Fruit fly (Drosophila melanogaster) whole organism, embryonic: ENCODE measurements around the gene robo3.

Experiments used
- B-H2 ChIP-seq: fragments of 200-800 bp; sonication (Bioruptor generic); optimal IDR thresholded peaks from 2 replicates; lab custom pipeline; 2018; ENCODE audit warnings: missing biosample characterization, mild to moderate bottlenecking, missing genetic modification characterization
- BEAF-32 ChIP-seq: fragments of 200-800 bp; sonication (Bioruptor generic); optimal IDR thresholded peaks from 3 replicates; lab custom pipeline; 2017; ENCODE audit warnings: missing biosample characterization, missing genetic modification characterization, mild to moderate bottlenecking, moderate library complexity, missing genetic modification reagents
- Bdp1 ChIP-seq: fragments of 200-800 bp; sonication (Bioruptor generic); optimal IDR thresholded peaks from 3 replicates; lab custom pipeline; 2016; ENCODE audit warnings: missing biosample characterization, missing genetic modification characterization
- CG10209 ChIP-seq: fragments of 200-800 bp; sonication (Bioruptor generic); optimal IDR thresholded peaks from 3 replicates; lab custom pipeline; 2017; ENCODE audit warnings: missing biosample characterization, mild to moderate bottlenecking, missing genetic modification characterization, missing genetic modification reagents
- CG10654 ChIP-seq: fragments of 200-800 bp; sonication (Bioruptor generic); optimal IDR thresholded peaks from 2 replicates; lab custom pipeline; 2016; ENCODE audit warnings: missing biosample characterization, missing genetic modification characterization
- CG10959 ChIP-seq: fragments of 200-800 bp; sonication (Bioruptor generic); IDR thresholded peaks from 2 replicates; pipeline ENCODE4 v1.3.6; 2022; ENCODE audit warnings: missing biosample characterization, missing genetic modification characterization
- CG11456 ChIP-seq: fragments of 200-800 bp; sonication (Bioruptor generic); IDR thresholded peaks from 3 replicates; pipeline ENCODE4 v1.3.6; 2022; ENCODE audit warnings: missing biosample characterization, missing genetic modification characterization
- CG13894 ChIP-seq: fragments of 200-800 bp; sonication (Bioruptor generic); optimal IDR thresholded peaks from 3 replicates; lab custom pipeline; 2018; ENCODE audit warnings: missing biosample characterization, mild to moderate bottlenecking, missing genetic modification characterization, moderate library complexity
- CG14667 ChIP-seq: fragments of 200-800 bp; sonication (Bioruptor generic); IDR thresholded peaks from 2 replicates; pipeline ENCODE4 v1.3.6; 2022; ENCODE audit warnings: missing biosample characterization, missing genetic modification characterization
- CG14965 ChIP-seq: fragments of 200-800 bp; sonication (Bioruptor generic); optimal IDR thresholded peaks from 2 replicates; lab custom pipeline; 2016; ENCODE audit warnings: missing biosample characterization, missing genetic modification characterization, borderline replicate concordance
- CG1602 ChIP-seq: fragments of 200-800 bp; sonication (Bioruptor generic); optimal IDR thresholded peaks from 3 replicates; lab custom pipeline; 2016; ENCODE audit warnings: missing biosample characterization, missing genetic modification characterization
- CG17568 ChIP-seq: fragments of 200-800 bp; sonication (Bioruptor generic); optimal IDR thresholded peaks from 2 replicates; lab custom pipeline; 2018; ENCODE audit warnings: missing biosample characterization, mild to moderate bottlenecking, missing genetic modification characterization, moderate library complexity
- CG18599 ChIP-seq: fragments of 200-800 bp; sonication (Bioruptor generic); optimal IDR thresholded peaks from 3 replicates; lab custom pipeline; 2017; ENCODE audit warnings: missing biosample characterization, missing genetic modification characterization, mild to moderate bottlenecking, moderate library complexity, missing genetic modification reagents
- CG2678 ChIP-seq: fragments of 200-800 bp; sonication (Bioruptor generic); optimal IDR thresholded peaks from 3 replicates; lab custom pipeline; 2019; ENCODE audit warnings: missing biosample characterization, mild to moderate bottlenecking, missing genetic modification characterization, moderate library complexity
- CG2712 ChIP-seq: fragments of 200-800 bp; optimal IDR thresholded peaks from 3 replicates; lab custom pipeline; 2019; ENCODE audit warnings: missing biosample characterization, mild to moderate bottlenecking, missing genetic modification characterization, moderate library complexity
- CG31388 ChIP-seq: fragments of 200-800 bp; sonication (Bioruptor generic); optimal IDR thresholded peaks from 2 replicates; lab custom pipeline; 2016; ENCODE audit warnings: missing biosample characterization, missing genetic modification characterization
- CG3838 ChIP-seq: fragments of 200-800 bp; sonication (Bioruptor generic); optimal IDR thresholded peaks from 3 replicates; lab custom pipeline; 2016; ENCODE audit warnings: missing biosample characterization, missing genetic modification characterization
- CG4617 ChIP-seq: fragments of 200-800 bp; sonication (Bioruptor generic); optimal IDR thresholded peaks from 3 replicates; lab custom pipeline; 2016; ENCODE audit warnings: missing biosample characterization, missing genetic modification characterization, borderline replicate concordance
- CG4707 ChIP-seq: fragments of 200-800 bp; sonication (Bioruptor generic); optimal IDR thresholded peaks from 2 replicates; lab custom pipeline; 2018; ENCODE audit warnings: missing biosample characterization, mild to moderate bottlenecking, missing genetic modification characterization, moderate library complexity
- CG7357 ChIP-seq: fragments of 200-800 bp; sonication (Bioruptor generic); IDR thresholded peaks from 3 replicates; pipeline ENCODE4 v1.3.6; 2022; ENCODE audit warnings: missing biosample characterization, missing genetic modification characterization
- CG9932 ChIP-seq: fragments of 200-800 bp; sonication (Bioruptor generic); IDR thresholded peaks from 2 replicates; pipeline ENCODE4 v1.3.6; 2022; ENCODE audit warnings: missing biosample characterization, missing genetic modification characterization
- CTCF ChIP-seq: fragments of 200-800 bp; sonication (Bioruptor generic); optimal IDR thresholded peaks from 2 replicates; lab custom pipeline; 2017; ENCODE audit warnings: missing biosample characterization, mild to moderate bottlenecking, missing genetic modification characterization, moderate library complexity
- Camta ChIP-seq: fragments of 200-800 bp; sonication (Bioruptor generic); optimal IDR thresholded peaks from 2 replicates; lab custom pipeline; 2016; ENCODE audit warnings: missing biosample characterization, missing genetic modification characterization
- CrebB ChIP-seq: fragments of 200-800 bp; sonication (Bioruptor generic); optimal IDR thresholded peaks from 3 replicates; lab custom pipeline; 2018; ENCODE audit warnings: missing biosample characterization, mild to moderate bottlenecking, missing genetic modification characterization
- D19A ChIP-seq: fragments of 200-800 bp; optimal IDR thresholded peaks from 3 replicates; lab custom pipeline; 2019; ENCODE audit warnings: missing biosample characterization, mild to moderate bottlenecking, missing genetic modification characterization, moderate library complexity
- Dp ChIP-seq: fragments of 200-800 bp; sonication (Bioruptor generic); optimal IDR thresholded peaks from 2 replicates; lab custom pipeline; 2018; ENCODE audit warnings: missing biosample characterization, mild to moderate bottlenecking, missing genetic modification characterization, moderate library complexity
- Hand ChIP-seq: fragments of 200-800 bp; sonication (Bioruptor generic); optimal IDR thresholded peaks from 2 replicates; lab custom pipeline; 2017; ENCODE audit warnings: mild to moderate bottlenecking, missing biosample characterization, missing genetic modification reagents, missing genetic modification characterization
- Hey ChIP-seq: fragments of 200-800 bp; sonication (Bioruptor generic); optimal IDR thresholded peaks from 3 replicates; lab custom pipeline; 2018; ENCODE audit warnings: missing biosample characterization, mild to moderate bottlenecking, missing genetic modification characterization
- Max ChIP-seq: fragments of 200-800 bp; sonication (Bioruptor generic); optimal IDR thresholded peaks from 2 replicates; lab custom pipeline; 2016; ENCODE audit warnings: missing biosample characterization, mild to moderate bottlenecking, missing genetic modification characterization
- NK7.1 ChIP-seq: fragments of 200-800 bp; sonication (Bioruptor generic); optimal IDR thresholded peaks from 3 replicates; lab custom pipeline; 2016; ENCODE audit warnings: missing biosample characterization, missing genetic modification characterization
- Nf-YC ChIP-seq: fragments of 200-800 bp; optimal IDR thresholded peaks from 3 replicates; lab custom pipeline; 2019; ENCODE audit warnings: missing biosample characterization, mild to moderate bottlenecking, missing genetic modification characterization, moderate library complexity
- Poxn ChIP-seq: fragments of 200-800 bp; sonication (Bioruptor generic); IDR thresholded peaks from 2 replicates; pipeline ENCODE4 v1.3.6; 2022; ENCODE audit warnings: missing biosample characterization, missing genetic modification characterization
- Ravus ChIP-seq: fragments of 200-800 bp; sonication (Bioruptor generic); IDR thresholded peaks from 2 replicates; pipeline ENCODE4 v1.3.6; 2022; ENCODE audit warnings: missing biosample characterization, missing genetic modification characterization
- Spps ChIP-seq: fragments of 200-800 bp; sonication (Bioruptor generic); optimal IDR thresholded peaks from 2 replicates; lab custom pipeline; 2018; ENCODE audit warnings: missing biosample characterization, mild to moderate bottlenecking, missing genetic modification characterization
- Ssrp ChIP-seq: fragments of 200-800 bp; sonication (Bioruptor generic); optimal IDR thresholded peaks from 2 replicates; lab custom pipeline; 2018; ENCODE audit warnings: missing biosample characterization, mild to moderate bottlenecking, missing genetic modification characterization, moderate library complexity
- Tbp ChIP-seq: fragments of >200 bp; optimal IDR thresholded peaks from 2 replicates; lab custom pipeline; 2018; ENCODE audit warnings: missing biosample characterization, missing genetic modification characterization
- amos ChIP-seq: fragments of 200-800 bp; sonication (Bioruptor generic); IDR thresholded peaks from 2 replicates; pipeline ENCODE4 v1.3.6; 2022; ENCODE audit warnings: missing biosample characterization, missing genetic modification characterization; ENCODE audit not compliant: partially characterized antibody
- ash1 ChIP-seq: fragments of 200-800 bp; sonication (Bioruptor generic); optimal IDR thresholded peaks from 2 replicates; lab custom pipeline; 2018; ENCODE audit warnings: missing biosample characterization, mild to moderate bottlenecking, missing genetic modification characterization
- bigmax ChIP-seq: fragments of 200-800 bp; sonication (Bioruptor generic); optimal IDR thresholded peaks from 2 replicates; lab custom pipeline; 2018; ENCODE audit warnings: missing biosample characterization, mild to moderate bottlenecking, missing genetic modification characterization
- bowl ChIP-seq: fragments of 200-800 bp; sonication (Bioruptor generic); IDR thresholded peaks from 2 replicates; pipeline ENCODE4 v1.3.6; 2022; ENCODE audit warnings: missing biosample characterization, missing genetic modification characterization
- dati ChIP-seq: fragments of 200-800 bp; sonication (Bioruptor generic); IDR thresholded peaks from 2 replicates; pipeline ENCODE4 v1.3.6; 2022; ENCODE audit warnings: missing biosample characterization, missing genetic modification characterization
- en ChIP-seq: fragments of 200-800 bp; sonication (Bioruptor generic); optimal IDR thresholded peaks from 2 replicates; lab custom pipeline; 2016; ENCODE audit warnings: missing biosample characterization, missing genetic modification characterization
- fd3F ChIP-seq: fragments of 200-800 bp; sonication (Bioruptor generic); optimal IDR thresholded peaks from 2 replicates; lab custom pipeline; 2018; ENCODE audit warnings: missing biosample characterization, mild to moderate bottlenecking, missing genetic modification characterization, moderate library complexity
- gcm2 ChIP-seq: fragments of 200-800 bp; sonication (Bioruptor generic); optimal IDR thresholded peaks from 2 replicates; lab custom pipeline; 2016; ENCODE audit warnings: missing biosample characterization, missing genetic modification characterization
- hth ChIP-seq: fragments of >200 bp; optimal IDR thresholded peaks from 2 replicates; lab custom pipeline; 2017; ENCODE audit warnings: inconsistent platforms
- lbe ChIP-seq: fragments of 200-800 bp; sonication (Bioruptor generic); optimal IDR thresholded peaks from 2 replicates; lab custom pipeline; 2016; ENCODE audit warnings: missing biosample characterization, mild to moderate bottlenecking, missing genetic modification characterization
- psq ChIP-seq: fragments of 200-800 bp; sonication (Bioruptor generic); optimal IDR thresholded peaks from 2 replicates; lab custom pipeline; 2017; ENCODE audit warnings: missing biosample characterization, missing genetic modification characterization
- repo ChIP-seq: fragments of 200-800 bp; sonication (Bioruptor generic); optimal IDR thresholded peaks from 2 replicates; lab custom pipeline; 2016; ENCODE audit warnings: missing biosample characterization, missing genetic modification characterization
- slp2 ChIP-seq: fragments of 200-800 bp; sonication (Bioruptor generic); optimal IDR thresholded peaks from 2 replicates; lab custom pipeline; 2016; ENCODE audit warnings: missing biosample characterization, missing genetic modification characterization
- vnd ChIP-seq: fragments of 200-800 bp; sonication (Bioruptor generic); IDR thresholded peaks from 3 replicates; pipeline ENCODE4 v1.3.6; 2022; ENCODE audit warnings: missing biosample characterization, missing genetic modification characterization; ENCODE audit not compliant: partially characterized antibody
- wek ChIP-seq: fragments of 200-800 bp; sonication (Bioruptor generic); optimal IDR thresholded peaks from 3 replicates; lab custom pipeline; 2018; ENCODE audit warnings: missing biosample characterization, mild to moderate bottlenecking, missing genetic modification characterization, moderate library complexity
- zfh1 ChIP-seq: fragments of 200-800 bp; sonication (Bioruptor generic); IDR thresholded peaks from 3 replicates; pipeline ENCODE4 v1.3.6; 2022; ENCODE audit warnings: missing biosample characterization, missing genetic modification characterization

Gene robo3

DNA sequence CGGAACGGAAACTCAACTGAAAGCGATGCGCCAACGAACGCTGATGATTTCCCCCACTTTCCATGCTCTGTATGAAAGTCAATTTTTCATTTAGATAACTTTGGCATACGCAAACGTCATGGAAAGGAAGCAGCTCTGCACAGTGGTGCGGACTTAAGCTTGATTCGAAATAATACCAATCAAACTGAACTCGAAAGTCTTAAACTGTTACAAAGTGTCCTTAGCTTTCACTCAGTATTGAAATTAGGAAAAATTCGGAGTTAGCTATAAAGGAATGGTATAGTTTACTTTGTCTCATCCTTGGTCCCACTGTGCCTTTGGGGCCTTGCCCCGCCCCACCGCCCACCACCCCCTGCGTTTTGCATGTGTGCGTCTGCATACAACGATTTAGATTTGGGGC lies 48.8 kb upstream of the robo3 start (continued):
- TF ChIP-seq CG3838 (GFP tag; lab: Kevin White, UChicago) = no peak
- TF ChIP-seq slp2 (GFP tag; lab: Kevin White, UChicago) = no peak
- TF ChIP-seq Dp (GFP tag; lab: Kevin White, UChicago) = no peak
- TF ChIP-seq ash1 (GFP tag; lab: Kevin White, UChicago) = no peak
- TF ChIP-seq bigmax (GFP tag; lab: Kevin White, UChicago) = no peak
- TF ChIP-seq CG14667 (GFP tag; lab: Robert Waterston, UW) = peak; percentile 28; the same call in 1 of the 2 replicates
- TF ChIP-seq CrebB = peak; percentile 54
- TF ChIP-seq NK7.1 = no peak
- peak; percentile 50; the same call in 2 of the 3 replicates for TF ChIP-seq zfh1 (GFP tag; lab: Robert Waterston, UW)
- TF ChIP-seq Spps (tag; lab: Kevin White, UChicago) = no peak
- no peak; the same call in 1 of the 2 replicates for TF ChIP-seq Ravus (GFP tag; lab: Robert Waterston, UW)
- peak; percentile 9; the same call in 1 of the 2 replicates for TF ChIP-seq Poxn (GFP tag; lab: Robert Waterston, UW)
- no peak for TF ChIP-seq en (GFP tag; lab: Kevin White, UChicago)
- TF ChIP-seq Nf-YC (tag; lab: Kevin White, UChicago) = no peak
- peak; percentile 77 for TF ChIP-seq CG18599 (GFP tag; lab: Kevin White, UChicago)
- TF ChIP-seq wek = no peak
- no peak for TF ChIP-seq CG4707 (GFP tag; lab: Kevin White, UChicago)
- no peak for TF ChIP-seq B-H2 (GFP tag; lab: Kevin White, UChicago)
- TF ChIP-seq hth (lab: Kevin White, UChicago) = no peak
- TF ChIP-seq CTCF = no peak
- peak; percentile 21 for TF ChIP-seq D19A
- TF ChIP-seq bowl (GFP tag; lab: Robert Waterston, UW) = no peak
- TF ChIP-seq Hand (GFP tag; lab: Kevin White, UChicago) = peak; percentile 81
- no peak for TF ChIP-seq CG10654 (GFP tag; lab: Kevin White, UChicago)
- peak; percentile 72 for TF ChIP-seq CG9932 (GFP tag; lab: Robert Waterston, UW)
- TF ChIP-seq Max (GFP tag; lab: Kevin White, UChicago) = no peak
- TF ChIP-seq gcm2 (GFP tag; lab: Kevin White, UChicago) = no peak
- TF ChIP-seq CG11456 = peak; percentile 63; the same call in 2 of the 3 replicates
- TF ChIP-seq Ssrp (tag; lab: Kevin White, UChicago) = no peak
- TF ChIP-seq CG1602 (GFP tag; lab: Kevin White, UChicago) = peak; percentile 13
- no peak for TF ChIP-seq fd3F (GFP tag; lab: Kevin White, UChicago)
- TF ChIP-seq repo (GFP tag; lab: Kevin White, UChicago) = no peak
- TF ChIP-seq dati = no peak
- no peak for TF ChIP-seq lbe (GFP tag; lab: Kevin White, UChicago)
- no peak for TF ChIP-seq Tbp (GFP tag; lab: Kevin White, UChicago)
- peak; percentile 17 for TF ChIP-seq Hey
- TF ChIP-seq CG4617 (GFP tag; lab: Kevin White, UChicago) = no peak
- TF ChIP-seq CG7357 (GFP tag; lab: Robert Waterston, UW) = peak; percentile 52; the same call in 1 of the 3 replicates
- TF ChIP-seq Camta (GFP tag; lab: Kevin White, UChicago) = no peak
- peak; percentile 18 for TF ChIP-seq CG13894 (tag; lab: Kevin White, UChicago)
- no peak for TF ChIP-seq CG31388
- TF ChIP-seq CG2712 (tag; lab: Kevin White, UChicago) = peak; percentile 41
- TF ChIP-seq psq (GFP tag; lab: Kevin White, UChicago) = no peak
- TF ChIP-seq CG10959 (GFP tag; lab: Robert Waterston, UW) = 0 out of 2 replicates have a peak, but pooled peaks have one; percentile 36
- no peak for TF ChIP-seq BEAF-32 (GFP tag; lab: Kevin White, UChicago)
- TF ChIP-seq CG10209 (GFP tag; lab: Kevin White, UChicago) = peak; percentile 54
- TF ChIP-seq CG17568 = no peak
- no peak for TF ChIP-seq CG14965 (GFP tag; lab: Kevin White, UChicago)
- no peak for TF ChIP-seq amos (GFP tag; lab: Robert Waterston, UW)
- TF ChIP-seq Bdp1 = no peak
- peak; percentile 60 for TF ChIP-seq CG2678
- no peak for TF ChIP-seq vnd (GFP tag; lab: Robert Waterston, UW)
